Worm (Caenorhabditis elegans) whole organism, midembryonic: Measurements from ENCODE around the gene pmp-2.

Experiments
- flt-1 ChIP-seq: fragments of 200-800 bp; sonication (Bioruptor generic); IDR thresholded peaks from 2 replicates; pipeline ENCODE4 v1.3.6; 2022; ENCODE audit warnings: missing genetic modification characterization, missing compliant biosample characterization
- med-1 ChIP-seq: sonication (generic microtip); optimal IDR thresholded peaks from 2 replicates; lab custom pipeline; 2017; ENCODE audit warnings: missing genetic modification characterization, mild to moderate bottlenecking, missing compliant biosample characterization, antibody characterized with exemption, missing genetic modification reagents; ENCODE audit not compliant: insufficient read depth
- ref-1 ChIP-seq: fragments of 200-800 bp; sonication (Bioruptor generic); conservative IDR thresholded peaks from 2 replicates; pipeline ENCODE4 v1.3.6; 2022; ENCODE audit warnings: missing genetic modification reagents, missing genetic modification characterization, missing compliant biosample characterization
- tab-1 ChIP-seq: fragments of 200-800 bp; sonication (Bioruptor generic); IDR thresholded peaks from 2 replicates; pipeline ENCODE4 v1.3.6; 2022; ENCODE audit warnings: missing genetic modification characterization, missing compliant biosample characterization
- ztf-23 ChIP-seq: fragments of 200-800 bp; sonication (Bioruptor generic); IDR thresholded peaks from 2 replicates; pipeline ENCODE4 v1.3.6; 2022; ENCODE audit warnings: missing genetic modification reagents, missing genetic modification characterization, missing compliant biosample characterization
- ztf-29 ChIP-seq: fragments of 200-800 bp; sonication (Bioruptor generic); IDR thresholded peaks from 2 replicates; pipeline ENCODE4 v1.3.6; 2022; ENCODE audit warnings: missing genetic modification reagents, missing genetic modification characterization, missing compliant biosample characterization

DNA sequence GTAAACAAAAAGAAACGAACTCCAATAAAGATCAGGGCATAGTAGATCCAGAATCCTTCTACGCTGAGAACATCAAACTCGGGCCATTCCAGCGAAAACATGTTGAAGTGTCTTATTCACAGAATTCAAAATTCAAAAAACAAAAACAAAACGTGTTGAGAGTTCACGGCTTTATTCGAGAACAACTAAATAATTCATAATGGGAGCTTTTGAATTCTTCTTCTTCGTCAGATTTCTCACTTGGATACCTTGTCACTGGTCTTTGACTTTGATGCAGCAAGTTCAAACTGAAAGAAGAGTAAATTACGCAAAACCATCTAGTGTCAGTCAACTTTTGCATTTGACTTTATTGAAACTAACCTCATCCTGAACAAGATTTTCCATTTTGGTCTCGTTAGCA, 30.1 kb upstream of the pmp-2 start, which contains the start of gene B0252.11:
- TF ChIP-seq ztf-23 (no peak), ref-1 (GFP tag; lab: Robert Waterston, UW) (no peak), tab-1 (no peak), med-1 (no peak), flt-1 (GFP tag; lab: Robert Waterston, UW) (no peak), ztf-29 (GFP tag; lab: Robert Waterston, UW) (no peak)
